Fruit fly (Drosophila melanogaster): ENCODE data around the gene Sdhaf3.

DNA sequence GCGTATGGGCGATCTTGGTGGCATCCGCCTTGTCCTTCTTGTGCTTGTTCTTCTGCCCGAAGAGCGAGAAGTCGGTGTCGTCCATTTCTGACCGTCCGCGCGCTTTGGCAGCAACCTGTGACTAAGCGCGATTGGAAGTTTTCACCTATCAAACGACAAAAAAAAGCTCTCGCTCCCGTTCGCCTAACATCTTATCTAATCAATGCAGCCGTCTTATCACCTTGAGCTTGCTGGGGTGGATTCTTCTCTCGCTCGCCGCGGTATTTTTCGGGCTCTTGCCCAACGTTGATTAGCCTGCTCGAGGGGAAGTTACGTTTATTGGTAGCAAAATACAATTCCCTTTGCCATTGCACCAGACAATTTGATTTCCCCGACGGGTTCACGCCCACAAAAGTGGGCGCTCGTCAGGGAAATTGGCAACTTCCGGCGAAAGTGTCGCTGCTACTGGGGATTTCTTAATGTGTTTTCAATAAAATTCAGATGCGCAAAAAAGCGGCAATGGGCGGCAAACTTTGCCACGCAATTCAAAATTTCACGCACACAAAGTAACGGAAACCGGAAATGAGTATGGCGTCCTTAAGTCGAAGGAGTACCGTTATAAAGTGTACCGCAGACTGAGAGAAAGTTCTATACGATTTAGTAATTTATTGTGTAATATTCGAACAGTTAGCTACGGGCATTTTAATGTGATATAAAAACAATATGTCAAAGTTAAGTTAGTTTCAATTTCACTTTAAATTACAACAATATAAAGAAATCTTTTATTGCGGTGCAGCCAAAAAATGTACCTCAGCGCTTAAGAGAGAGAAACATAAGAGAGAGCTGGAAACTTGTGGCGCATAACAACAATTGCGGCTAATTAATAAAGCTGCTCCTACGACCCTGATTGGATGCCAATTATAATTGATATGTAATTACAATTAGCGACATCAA is 18.9 kb upstream of the Sdhaf3 start, which contains the start of gene Decay:
- TF ChIP-seq h (GFP tag; optimal IDR thresholded peaks at IDR 0.05) (peak; percentile 28), Hr78 (GFP tag; optimal IDR thresholded peaks at IDR 0.05) (no peak), br (GFP tag; optimal IDR thresholded peaks at IDR 0.05) (peak; percentile 8), Rel (GFP tag; optimal IDR thresholded peaks at IDR 0.05) (no peak), Rel (tag; optimal IDR thresholded peaks at IDR 0.05) (no peak), Myc (optimal IDR thresholded peaks at IDR 0.05) (no peak), Vsx2 (GFP tag; optimal IDR thresholded peaks at IDR 0.05; ENCODE audit: partially characterized antibody) (peak; percentile 90), dl (GFP tag; optimal IDR thresholded peaks at IDR 0.05; ENCODE audit: insufficient read depth in 1 of 2, partially characterized antibody in 2 of 2) (no peak), Abd-B (GFP tag; optimal IDR thresholded peaks at IDR 0.05) (no peak), fru (GFP tag; optimal IDR thresholded peaks at IDR 0.05) (peak; percentile 47), psq (GFP tag; optimal IDR thresholded peaks at IDR 0.05) (no peak), pan (optimal IDR thresholded peaks at IDR 0.05) (no peak), Dif (GFP tag; optimal IDR thresholded peaks at IDR 0.05; ENCODE audit: partially characterized antibody) (no peak), Sp1 (GFP tag; optimal IDR thresholded peaks at IDR 0.05) (no peak), woc (GFP tag; optimal IDR thresholded peaks at IDR 0.05) (no peak)
